Worm (Caenorhabditis elegans) whole organism, mixed stage, embryonic: ENCODE results near the gene elt-4.

Source experiments
- ceh-43 ChIP-seq: fragments of 200-800 bp; sonication (Bioruptor generic); optimal IDR thresholded peaks from 2 replicates; lab custom pipeline; 2018; ENCODE audit warnings: mild to moderate bottlenecking, missing genetic modification characterization, moderate library complexity, missing compliant biosample characterization
- mep-1 ChIP-seq: fragments of 150-350 bp; optimal IDR thresholded peaks from 2 replicates; lab custom pipeline; 2017; ENCODE audit warnings: missing biosample characterization, missing genetic modification reagents, missing genetic modification characterization, inconsistent platforms
- nhr-28 ChIP-seq: fragments of 150-350 bp; optimal IDR thresholded peaks from 2 replicates; lab custom pipeline; 2014; ENCODE audit warnings: missing biosample characterization, missing genetic modification characterization
- sptf-1 ChIP-seq: sonication (generic microtip); optimal IDR thresholded peaks from 2 replicates; lab custom pipeline; 2017; ENCODE audit warnings: mild to moderate bottlenecking, missing genetic modification characterization, moderate library complexity, missing compliant biosample characterization

ce11 chrX:10491044-10491443 lies 15.7 kb downstream of the elt-4 start, which contains the start of gene C33D3.5:
- TF ChIP-seq nhr-28 = no peak
- TF ChIP-seq ceh-43 (GFP tag; lab: Kevin White, UChicago) = no peak
- no peak for TF ChIP-seq sptf-1
- TF ChIP-seq mep-1 = no peak
